Worm (Caenorhabditis elegans): Measurements from ENCODE around the gene str-30.

str-30 gene

DNA sequence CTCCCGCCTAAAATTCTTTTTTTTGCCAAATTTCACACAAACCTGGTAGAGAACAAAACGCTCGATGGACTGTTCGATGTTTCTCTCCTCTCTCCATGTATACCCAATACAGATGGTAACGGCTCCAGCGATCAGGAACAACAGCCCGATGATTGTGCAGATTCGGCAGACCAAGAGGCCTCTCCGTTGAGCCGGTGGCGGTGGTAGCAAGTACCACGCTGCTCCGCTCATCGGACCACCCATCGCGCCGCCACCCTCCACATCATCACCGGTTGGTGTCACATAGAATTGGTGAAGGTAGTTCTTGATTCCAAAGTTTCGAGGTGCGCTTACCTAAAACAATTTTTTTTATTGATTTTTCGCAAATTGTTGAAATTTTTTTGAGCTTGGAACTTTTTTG is 10.1 kb upstream of the str-30 start:
- TF ChIP-seq ces-1 (GFP tag; optimal IDR thresholded peaks at IDR 0.05) = no peak
- TF ChIP-seq set-16 (GFP tag; IDR thresholded peaks at IDR 0.05) = peak; percentile 80
- no peak for TF ChIP-seq lsy-2 (tag; optimal IDR thresholded peaks at IDR 0.05)
- no peak for TF ChIP-seq dve-1 (tag; optimal IDR thresholded peaks at IDR 0.05; ENCODE audit: insufficient read depth)
- no peak for TF ChIP-seq egl-27 (tag; optimal IDR thresholded peaks at IDR 0.05)
- peak; percentile 18; the same call in 1 of the 2 replicates for TF ChIP-seq hmg-1.1 (GFP tag; IDR thresholded peaks at IDR 0.05)
- no peak for TF ChIP-seq F37D6.2 (tag; optimal IDR thresholded peaks at IDR 0.05)
- no peak for TF ChIP-seq Y48G9A.11 (GFP tag; IDR thresholded peaks at IDR 0.05)
- TF ChIP-seq snpc-4 (tag; optimal IDR thresholded peaks at IDR 0.05) = no peak
- TF ChIP-seq aha-1 (tag) = peak; percentile 41
- TF ChIP-seq madf-9 (GFP tag; conservative IDR thresholded peaks at IDR 0.05) = no peak
- TF ChIP-seq nhr-76 (tag; optimal IDR thresholded peaks at IDR 0.05) = no peak
- no peak for TF ChIP-seq nhr-11 (tag; optimal IDR thresholded peaks at IDR 0.05)
- TF ChIP-seq lin-1 (GFP tag; IDR thresholded peaks at IDR 0.05) = no peak
- no peak for TF ChIP-seq T20F7.1 (GFP tag; optimal IDR thresholded peaks at IDR 0.05)

DNA sequence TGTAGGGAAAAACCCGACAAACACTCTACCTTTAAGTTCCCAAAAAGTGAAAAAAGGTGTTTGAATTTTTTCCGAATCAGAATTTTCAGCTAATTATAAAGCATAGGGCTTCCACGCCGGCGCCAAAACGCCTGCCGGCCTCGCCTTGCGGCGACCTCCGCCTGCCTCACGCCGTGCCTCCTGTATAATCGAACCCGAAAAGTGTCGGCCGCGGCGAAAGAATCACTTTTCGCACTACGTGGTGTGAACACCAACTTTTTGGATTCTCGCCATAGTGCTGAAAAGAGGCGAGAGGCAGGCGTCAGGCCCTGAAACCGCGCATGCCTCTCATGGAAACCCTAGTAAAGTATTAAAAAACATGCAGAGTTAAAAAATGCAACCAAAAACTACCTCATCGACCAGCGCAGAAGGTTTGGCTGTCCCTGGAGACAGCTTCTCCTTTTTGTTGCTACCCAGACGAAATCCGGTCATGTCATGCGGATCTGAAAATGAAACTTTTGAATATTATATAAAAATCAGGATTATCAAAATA is 9.3 kb upstream of the str-30 start, which contains the start of gene nrsn-1:
Gene nrsn-1, minus strand, starts transcription at position 482 of the 532 bp plus-strand sequence.
- no peak for TF ChIP-seq ceh-28 (tag; optimal IDR thresholded peaks at IDR 0.05)
- peak; percentile 40; the same call in 1 of the 2 replicates for TF ChIP-seq nhr-42 (GFP tag; IDR thresholded peaks at IDR 0.05)
- 0 out of 2 replicates have a peak, but pooled peaks have one; percentile 67 for TF ChIP-seq egl-43 (GFP tag; IDR thresholded peaks at IDR 0.05)
- peak; percentile 76 for TF ChIP-seq set-16 (GFP tag; IDR thresholded peaks at IDR 0.05)
- TF ChIP-seq ceh-20 (GFP tag; IDR thresholded peaks at IDR 0.05) = 0 out of 2 replicates have a peak, but pooled peaks have one; percentile 36

DNA sequence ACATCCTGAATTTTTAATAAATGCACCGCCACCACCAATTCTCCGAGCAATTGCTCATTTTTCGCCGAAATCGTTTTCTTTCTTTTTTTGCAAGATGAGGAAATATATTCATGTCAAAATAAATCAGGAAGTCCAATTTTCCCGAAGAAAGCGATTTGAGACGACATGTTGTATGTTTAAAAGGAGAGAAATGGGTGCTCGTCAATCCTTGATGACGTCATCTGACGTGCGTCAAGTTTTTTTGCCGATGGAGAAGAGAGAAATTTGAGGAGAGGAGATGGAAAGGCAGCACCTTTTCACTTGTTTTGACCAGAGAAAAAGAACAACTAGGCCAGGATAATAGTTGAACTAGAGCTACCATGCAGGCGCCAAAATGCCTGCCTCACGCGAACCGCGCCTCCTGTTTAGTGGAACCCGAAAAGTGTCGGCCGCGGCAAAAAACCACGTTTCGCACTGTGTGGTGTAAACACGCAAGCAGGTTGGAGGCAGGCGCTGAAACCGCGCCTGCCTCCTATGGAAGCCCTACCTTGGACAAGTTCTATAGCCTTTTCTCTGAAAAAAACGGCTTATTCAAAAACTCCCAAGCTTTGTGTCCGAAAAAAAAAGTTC is 8.5 kb upstream of the str-30 start:
- peak; percentile 26 for TF ChIP-seq lin-39 (tag; optimal IDR thresholded peaks at IDR 0.05)
- TF ChIP-seq nhr-11 (tag; optimal IDR thresholded peaks at IDR 0.05) = peak; percentile 44
- TF ChIP-seq ctbp-1 (GFP tag; IDR thresholded peaks at IDR 0.05) = peak; percentile 87
- TF ChIP-seq daf-12 (tag; optimal IDR thresholded peaks at IDR 0.05) = no peak
- no peak for TF ChIP-seq nhr-10 (tag; optimal IDR thresholded peaks at IDR 0.05)
- peak; percentile 47 to 75 for TF ChIP-seq lsy-2 (tag; optimal IDR thresholded peaks at IDR 0.05)
- no peak for TF ChIP-seq jun-1 (tag; optimal IDR thresholded peaks at IDR 0.05)
- TF ChIP-seq gei-8 (GFP tag; optimal IDR thresholded peaks at IDR 0.05) = peak; percentile 22
- TF ChIP-seq ceh-44 (GFP tag; IDR thresholded peaks at IDR 0.05) = no peak
- TF ChIP-seq dmd-6 (GFP tag; IDR thresholded peaks at IDR 0.05) = peak; percentile 39; the same call in 1 of the 2 replicates
- TF ChIP-seq vab-7 (GFP tag; IDR thresholded peaks at IDR 0.05) = peak; percentile 43; the same call in 1 of the 2 replicates
- no peak for TF ChIP-seq aly-2 (tag; optimal IDR thresholded peaks at IDR 0.05)
- no peak for TF ChIP-seq daf-19 (GFP tag; conservative IDR thresholded peaks at IDR 0.05)
- peak; percentile 96 for TF ChIP-seq ceh-20 (GFP tag; IDR thresholded peaks at IDR 0.05)
- peak; percentile 34 for TF ChIP-seq F37D6.2 (tag; optimal IDR thresholded peaks at IDR 0.05)
- peak; percentile 71 for TF ChIP-seq mep-1 (tag; optimal IDR thresholded peaks at IDR 0.05)
- peak; percentile 84 for TF ChIP-seq fkh-10 (GFP tag; optimal IDR thresholded peaks at IDR 0.05)
- TF ChIP-seq hmg-1.1 (GFP tag; IDR thresholded peaks at IDR 0.05) = 0 out of 2 replicates have a peak, but pooled peaks have one; percentile 11
- TF ChIP-seq hlh-11 (tag; optimal IDR thresholded peaks at IDR 0.05) = peak; percentile 48
- 0 out of 2 replicates have a peak, but pooled peaks have one; percentile 23 for TF ChIP-seq set-16 (GFP tag; IDR thresholded peaks at IDR 0.05)
- TF ChIP-seq Y75B8A.6 (GFP tag; IDR thresholded peaks at IDR 0.05) = no peak
- TF ChIP-seq hlh-30 (tag; optimal IDR thresholded peaks at IDR 0.05; ENCODE audit: insufficient read depth) = peak; percentile 18
- TF ChIP-seq hif-1 (tag; optimal IDR thresholded peaks at IDR 0.05) = peak in 1 of 2 experiments; percentile 18
- no peak for TF ChIP-seq zfp-3 (GFP tag; conservative IDR thresholded peaks at IDR 0.05)
- TF ChIP-seq daf-8 (GFP tag; IDR thresholded peaks at IDR 0.05) = no peak
- TF ChIP-seq lin-38 (GFP tag; IDR thresholded peaks at IDR 0.05) = no peak
- TF ChIP-seq lim-7 (GFP tag; IDR thresholded peaks at IDR 0.05) = no peak
- no peak for TF ChIP-seq zip-2 (tag; optimal IDR thresholded peaks at IDR 0.05)
- no peak for TF ChIP-seq F26F4.8 (GFP tag; conservative IDR thresholded peaks at IDR 0.05)
- TF ChIP-seq unc-62 (GFP tag; optimal IDR thresholded peaks at IDR 0.05 in 1 of 2) = peak in 1 of 2 experiments; percentile 99
- TF ChIP-seq unc-62 (tag; optimal IDR thresholded peaks at IDR 0.05) = no peak
- TF ChIP-seq lin-1 (GFP tag; IDR thresholded peaks at IDR 0.05) = no peak
